Worm (Caenorhabditis elegans) whole organism, L2 larva: Measurements from ENCODE around the gene chdh-1.

Experiments
- C34F6.9 ChIP-seq: fragments of 150-350 bp; optimal IDR thresholded peaks from 2 replicates; lab custom pipeline; 2014; ENCODE audit warnings: missing biosample characterization, missing genetic modification characterization
- F13H6.1 ChIP-seq: sonication (generic microtip); optimal IDR thresholded peaks from 2 replicates; lab custom pipeline; 2016; ENCODE audit warnings: missing genetic modification characterization, missing compliant biosample characterization
- R02D3.7 ChIP-seq: fragments of 150-350 bp; optimal IDR thresholded peaks from 2 replicates; lab custom pipeline; 2014; ENCODE audit warnings: missing biosample characterization, missing genetic modification characterization
- alr-1 ChIP-seq: fragments of 150-350 bp; optimal IDR thresholded peaks from 2 replicates; lab custom pipeline; 2014; ENCODE audit warnings: missing biosample characterization, missing genetic modification characterization
- ama-1 ChIP-seq: fragments of 150-350 bp; optimal IDR thresholded peaks from 2 replicates; lab custom pipeline; 2018; ENCODE audit warnings: inconsistent platforms
- blmp-1 ChIP-seq: sonication (generic microtip); optimal IDR thresholded peaks from 2 replicates; lab custom pipeline; 2017; ENCODE audit warnings: missing genetic modification characterization, mild to moderate bottlenecking, missing compliant biosample characterization, antibody characterized with exemption, moderate library complexity; ENCODE audit not compliant: insufficient read depth
- ceh-16 ChIP-seq: fragments of 150-350 bp; optimal IDR thresholded peaks from 2 replicates; lab custom pipeline; 2014; ENCODE audit warnings: missing biosample characterization, missing genetic modification characterization
- crh-2 ChIP-seq: sonication (generic microtip); optimal IDR thresholded peaks from 2 replicates; lab custom pipeline; 2017; ENCODE audit warnings: missing biosample characterization, missing genetic modification characterization
- dmd-4 ChIP-seq: sonication (generic microtip); optimal IDR thresholded peaks from 2 replicates; lab custom pipeline; 2017; ENCODE audit warnings: missing biosample characterization, missing genetic modification characterization
- egl-27 ChIP-seq: sonication (generic microtip); optimal IDR thresholded peaks from 3 replicates; lab custom pipeline; 2017; ENCODE audit warnings: missing biosample characterization, missing genetic modification reagents, missing genetic modification characterization
- elt-1 ChIP-seq: fragments of 150-350 bp; optimal IDR thresholded peaks from 2 replicates; lab custom pipeline; 2014; ENCODE audit warnings: missing biosample characterization, missing genetic modification characterization
- elt-3 ChIP-seq: sonication (generic microtip); optimal IDR thresholded peaks from 2 replicates; lab custom pipeline; 2017; ENCODE audit warnings: missing biosample characterization, missing genetic modification characterization
- fos-1 ChIP-seq: fragments of 150-350 bp; optimal IDR thresholded peaks from 2 replicates; lab custom pipeline; 2014; ENCODE audit warnings: missing biosample characterization, missing genetic modification characterization
- gmeb-1 ChIP-seq: fragments of 150-350 bp; optimal IDR thresholded peaks from 2 replicates; lab custom pipeline; 2014; ENCODE audit warnings: missing biosample characterization, missing genetic modification characterization
- lin-11 ChIP-seq: fragments of 150-350 bp; sonication (generic microtip); optimal IDR thresholded peaks from 2 replicates; lab custom pipeline; 2014; ENCODE audit warnings: missing biosample characterization, missing genetic modification characterization, inconsistent platforms, mixed read lengths
- lin-13 ChIP-seq: fragments of 150-350 bp; optimal IDR thresholded peaks from 2 replicates; lab custom pipeline; 2014; ENCODE audit warnings: missing biosample characterization, missing genetic modification reagents, missing genetic modification characterization
- lin-39 ChIP-seq: fragments of 150-350 bp; optimal IDR thresholded peaks from 2 replicates; lab custom pipeline; 2014; ENCODE audit warnings: missing biosample characterization, missing genetic modification reagents, missing genetic modification characterization
- lsy-2 ChIP-seq, 2 experiments: fragments of 150-350 bp in 1 of 2; sonication (generic microtip) in 1 of 2; optimal IDR thresholded peaks; 2 replicates each; lab custom pipeline; 2014 to 2017; ENCODE audit warnings: missing biosample characterization in 2 of 2, missing genetic modification characterization in 2 of 2
- mab-5 ChIP-seq: fragments of 150-350 bp; optimal IDR thresholded peaks from 2 replicates; lab custom pipeline; 2014; ENCODE audit warnings: missing biosample characterization, missing genetic modification characterization
- mdl-1 ChIP-seq, 2 experiments: fragments of 150-350 bp in 1 of 2; sonication (generic microtip) in 1 of 2; optimal IDR thresholded peaks; 2 replicates each; lab custom pipeline; 2017; ENCODE audit warnings: missing biosample characterization in 2 of 2, missing genetic modification characterization in 2 of 2
- nhr-12 ChIP-seq: fragments of 150-350 bp; optimal IDR thresholded peaks from 2 replicates; lab custom pipeline; 2014; ENCODE audit warnings: missing biosample characterization, missing genetic modification characterization
- nhr-129 ChIP-seq: fragments of 150-350 bp; optimal IDR thresholded peaks from 2 replicates; lab custom pipeline; 2014; ENCODE audit warnings: missing biosample characterization, missing genetic modification characterization
- nhr-21 ChIP-seq: fragments of 150-350 bp; optimal IDR thresholded peaks from 2 replicates; lab custom pipeline; 2014; ENCODE audit warnings: missing biosample characterization, missing genetic modification characterization
- nhr-25 ChIP-seq: fragments of 150-350 bp; sonication (generic microtip); optimal IDR thresholded peaks from 3 replicates; lab custom pipeline; 2014; ENCODE audit warnings: missing biosample characterization, missing genetic modification characterization
- nhr-6 ChIP-seq: fragments of 150-350 bp; optimal IDR thresholded peaks from 2 replicates; lab custom pipeline; 2014; ENCODE audit warnings: missing biosample characterization, missing genetic modification characterization
- sem-4 ChIP-seq: fragments of 150-350 bp; optimal IDR thresholded peaks from 2 replicates; lab custom pipeline; 2014; ENCODE audit warnings: missing biosample characterization, missing genetic modification reagents, missing genetic modification characterization
- skn-1 ChIP-seq: sonication (generic microtip); optimal IDR thresholded peaks from 2 replicates; lab custom pipeline; 2017; ENCODE audit warnings: missing biosample characterization, missing genetic modification characterization
- sma-9 ChIP-seq, 2 experiments: fragments of 150-350 bp in 1 of 2; sonication (generic microtip) in 1 of 2; optimal IDR thresholded peaks; 2 replicates each; lab custom pipeline; 2014 to 2016; ENCODE audit warnings: missing genetic modification characterization in 2 of 2, mild to moderate bottlenecking in 1 of 2, missing biosample characterization in 1 of 2, missing compliant biosample characterization in 1 of 2, missing genetic modification reagents in 1 of 2, moderate library complexity in 1 of 2
- unc-39 ChIP-seq: fragments of 150-350 bp; optimal IDR thresholded peaks from 2 replicates; lab custom pipeline; 2014; ENCODE audit warnings: missing biosample characterization, missing genetic modification characterization
- unc-55 ChIP-seq: fragments of 150-350 bp; sonication (generic microtip); optimal IDR thresholded peaks from 3 replicates; lab custom pipeline; 2014; ENCODE audit warnings: missing biosample characterization, missing genetic modification reagents, missing genetic modification characterization
- unc-62 ChIP-seq: fragments of 150-350 bp; optimal IDR thresholded peaks from 2 replicates; lab custom pipeline; 2014; ENCODE audit warnings: missing biosample characterization, missing genetic modification reagents, missing genetic modification characterization
- zag-1 ChIP-seq: fragments of 150-350 bp; optimal IDR thresholded peaks from 2 replicates; lab custom pipeline; 2014; ENCODE audit warnings: missing biosample characterization, missing genetic modification characterization
- ztf-1 ChIP-seq: fragments of 200-800 bp; sonication (Bioruptor generic); conservative IDR thresholded peaks from 2 replicates; pipeline ENCODE4 v1.3.6; 2022; ENCODE audit warnings: missing genetic modification characterization, missing compliant biosample characterization
- ztf-11 ChIP-seq: sonication (generic microtip); optimal IDR thresholded peaks from 2 replicates; lab custom pipeline; 2017; ENCODE audit warnings: missing biosample characterization, missing genetic modification characterization
- ztf-4 ChIP-seq: fragments of 150-350 bp; optimal IDR thresholded peaks from 2 replicates; lab custom pipeline; 2014; ENCODE audit warnings: missing biosample characterization, missing genetic modification characterization

The chdh-1 gene

DNA sequence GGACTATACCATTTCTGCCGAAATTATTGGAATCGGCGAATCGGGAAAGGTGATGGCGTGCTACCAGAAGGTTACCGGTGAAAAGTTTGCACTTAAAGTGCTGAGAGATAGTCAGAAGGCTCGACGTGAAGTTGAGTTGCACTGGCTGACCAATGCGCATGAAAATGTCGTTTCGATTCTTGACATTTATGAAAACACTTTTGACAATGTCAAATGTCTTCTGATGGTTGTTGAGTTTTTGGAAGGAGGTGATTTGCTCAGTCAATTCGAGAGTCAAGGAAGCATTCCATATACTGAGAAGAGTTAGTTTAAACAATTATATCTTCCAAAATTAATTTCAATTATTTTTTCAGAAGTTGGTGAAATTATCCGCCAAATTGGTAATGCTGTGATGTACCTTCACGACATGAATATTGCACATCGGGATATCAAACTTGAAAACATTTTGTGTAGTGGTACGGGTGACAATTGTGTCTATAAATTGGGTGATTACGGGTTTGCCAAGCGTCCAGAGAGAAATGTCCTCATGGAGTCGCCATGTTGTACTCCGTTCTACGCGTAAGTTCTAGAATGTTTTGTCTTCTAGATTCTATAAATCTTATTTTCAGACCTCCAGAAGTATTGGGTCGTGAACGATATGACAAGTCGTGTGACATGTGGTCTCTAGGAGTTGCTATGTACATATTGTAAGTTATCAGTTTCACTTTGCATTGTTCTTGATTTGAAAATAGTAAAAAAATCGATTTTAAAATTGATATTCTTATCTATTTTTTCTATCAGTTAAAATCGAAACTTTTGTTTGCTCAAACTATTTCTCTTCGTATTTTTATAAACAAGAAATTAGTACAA is 46.9 kb upstream of the chdh-1 start:
- TF ChIP-seq lsy-2 (tag; optimal IDR thresholded peaks at IDR 0.05; lab: Kevin White, UChicago) (peak in 1 of 2 experiments; percentile 20), unc-62 (GFP tag; lab: Kevin White, UChicago) (no peak), ama-1 (lab: Kevin White, UChicago) (peak; percentile 4), lin-13 (GFP tag; lab: Kevin White, UChicago) (peak; percentile 37)

DNA sequence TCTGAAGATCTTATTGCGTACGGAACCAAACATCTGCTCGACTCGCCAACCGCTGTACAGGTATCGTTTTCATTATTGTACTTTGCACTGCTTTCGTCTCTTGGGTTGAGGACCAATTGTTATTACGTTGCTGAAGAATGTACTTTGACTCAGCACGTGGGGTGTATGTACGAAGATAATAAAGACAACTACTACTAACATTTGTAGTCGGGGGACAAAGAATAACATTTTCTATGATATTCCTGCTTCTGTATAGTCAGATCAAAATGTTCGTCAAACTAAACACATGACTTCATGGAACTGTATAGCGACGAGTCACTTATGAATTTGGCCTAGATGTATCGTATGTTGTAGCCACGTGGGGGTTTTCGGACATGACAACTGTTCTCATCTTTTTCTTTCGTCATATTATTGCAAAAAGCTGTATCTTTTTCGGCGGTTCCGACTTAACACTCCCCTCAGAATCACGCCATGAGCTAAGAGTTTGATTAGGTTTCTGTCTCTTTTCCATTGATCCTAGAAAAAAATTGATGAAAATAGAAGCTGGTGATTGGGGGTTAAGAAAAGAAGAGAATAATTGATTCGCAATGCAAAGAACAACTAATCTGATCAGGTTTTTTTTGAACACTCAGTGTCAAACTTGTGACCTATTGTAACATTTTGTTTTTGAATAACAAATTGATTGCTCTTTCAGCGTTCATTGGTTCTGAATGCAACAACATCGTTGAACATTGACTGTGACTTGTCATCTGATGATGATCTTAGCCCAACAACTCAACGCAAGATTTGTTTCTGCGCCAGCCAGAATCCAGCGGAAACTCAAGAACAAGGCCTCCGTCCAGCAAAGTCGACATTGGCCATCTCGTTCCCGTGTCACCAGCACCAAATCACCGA is 46.1 kb upstream of the chdh-1 start:
- peak; percentile 75 for TF ChIP-seq sma-9 (GFP tag; optimal IDR thresholded peaks at IDR 0.05; lab: Kevin White, UChicago)
- no peak for TF ChIP-seq sma-9 (tag; optimal IDR thresholded peaks at IDR 0.05; lab: Kevin White, UChicago)
- no peak for TF ChIP-seq ztf-11 (tag; lab: Kevin White, UChicago)
- no peak for TF ChIP-seq R02D3.7 (tag; lab: Kevin White, UChicago)
- TF ChIP-seq ztf-4 = peak; percentile 35
- TF ChIP-seq lin-11 = no peak
- peak; percentile 36 for TF ChIP-seq sem-4 (tag; lab: Kevin White, UChicago)
- no peak for TF ChIP-seq mab-5 (tag; lab: Kevin White, UChicago)
- TF ChIP-seq F13H6.1 = peak; percentile 29
- peak in 1 of 2 experiments; percentile 23 for TF ChIP-seq lsy-2 (tag; optimal IDR thresholded peaks at IDR 0.05; lab: Kevin White, UChicago)
- TF ChIP-seq ama-1 (lab: Kevin White, UChicago) = peak; percentile 91
- no peak for TF ChIP-seq lin-39 (tag; lab: Kevin White, UChicago)
- peak; percentile 2 for TF ChIP-seq nhr-25 (tag; lab: Kevin White, UChicago)
- TF ChIP-seq dmd-4 (tag; lab: Kevin White, UChicago) = no peak
- peak; percentile 22 for TF ChIP-seq nhr-21 (tag; lab: Kevin White, UChicago)
- TF ChIP-seq nhr-129 (tag; lab: Kevin White, UChicago) = peak; percentile 72
- TF ChIP-seq crh-2 = peak; percentile 39
- TF ChIP-seq mdl-1 (tag; optimal IDR thresholded peaks at IDR 0.05; lab: Kevin White, UChicago) = peak; percentile 33 to 47

DNA sequence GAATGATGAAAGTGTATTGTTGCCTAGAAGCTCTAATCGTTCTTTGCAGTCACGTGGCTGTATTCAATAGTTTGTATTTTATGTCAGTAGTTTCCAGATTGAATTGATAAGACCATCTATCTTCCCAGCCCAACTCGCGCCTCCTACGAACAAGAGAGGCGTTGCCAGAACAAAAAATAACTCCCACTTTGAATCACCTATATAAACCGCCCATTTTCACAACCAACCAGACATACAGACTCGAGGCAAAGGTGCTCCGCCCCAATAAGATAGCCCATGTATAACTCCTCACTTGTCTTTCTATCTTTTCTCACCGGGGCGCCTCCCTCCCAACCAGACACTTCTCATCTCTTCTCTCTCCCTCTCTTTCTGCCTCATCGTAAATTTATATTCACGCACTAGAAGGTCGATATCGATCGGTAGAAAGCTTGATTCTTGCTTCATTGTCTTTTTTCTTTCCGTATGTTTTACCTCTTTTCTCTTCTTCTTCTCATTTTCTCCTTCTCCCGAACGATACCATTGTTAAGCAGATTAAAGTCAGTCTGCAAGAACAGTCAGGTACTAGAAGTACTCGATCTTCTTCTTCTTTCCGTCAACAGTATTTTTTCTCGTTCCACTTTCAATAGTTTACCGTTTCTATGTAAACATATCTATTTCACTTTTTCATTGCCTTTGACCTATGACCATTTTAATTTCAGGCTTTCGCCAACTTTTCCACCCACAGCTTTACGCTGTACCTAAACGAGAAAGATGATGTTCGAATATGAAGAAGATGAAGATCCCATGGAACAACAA is 44.8 kb upstream of the chdh-1 start, which contains the start of gene mak-1:
Gene mak-1, plus strand, starts transcription at position 693 of the 795 bp plus-strand sequence.
- TF ChIP-seq skn-1 (no peak), sma-9 (GFP tag; optimal IDR thresholded peaks at IDR 0.05; lab: Kevin White, UChicago) (peak; percentile 92), sma-9 (tag; optimal IDR thresholded peaks at IDR 0.05; lab: Kevin White, UChicago) (no peak), fos-1 (tag; lab: Kevin White, UChicago) (no peak), nhr-21 (tag; lab: Kevin White, UChicago) (peak; percentile 37), blmp-1 (peak; percentile 31), gmeb-1 (peak; percentile 19), ztf-11 (tag; lab: Kevin White, UChicago) (no peak), R02D3.7 (tag; lab: Kevin White, UChicago) (no peak), ceh-16 (tag; lab: Kevin White, UChicago) (no peak), mab-5 (tag; lab: Kevin White, UChicago) (no peak), F13H6.1 (peak; percentile 51), ama-1 (lab: Kevin White, UChicago) (peak; percentile 92), nhr-129 (tag; lab: Kevin White, UChicago) (peak; percentile 58), nhr-12 (tag; lab: Kevin White, UChicago) (no peak), mdl-1 (tag; optimal IDR thresholded peaks at IDR 0.05; lab: Kevin White, UChicago) (peak; percentile 11 to 28), unc-62 (GFP tag; lab: Kevin White, UChicago) (no peak), nhr-25 (tag; lab: Kevin White, UChicago) (peak; percentile 67), lin-13 (GFP tag; lab: Kevin White, UChicago) (peak; percentile 44)
- TF ChIP-seq, all 48 proteins: peak for 10

DNA sequence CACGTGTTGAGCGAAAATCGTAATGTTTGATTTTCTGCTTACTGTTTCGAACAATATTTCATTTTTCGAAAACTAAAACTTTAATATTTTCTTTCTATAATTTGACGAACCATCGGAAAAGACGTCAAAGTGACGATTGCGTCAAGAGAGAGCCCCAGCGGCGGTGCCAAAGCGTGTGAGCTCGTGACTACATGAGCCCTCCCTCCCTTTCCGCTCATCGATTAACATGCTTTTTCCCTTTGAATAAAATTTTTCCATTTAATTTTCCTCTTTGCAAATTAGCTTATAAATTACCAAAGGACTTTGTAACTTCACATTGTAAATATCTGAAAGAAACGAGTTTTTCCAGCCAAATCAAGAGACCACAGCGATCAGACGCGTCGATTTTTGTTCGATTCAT is 44.2 kb upstream of the chdh-1 start:
- TF ChIP-seq elt-1 (tag; lab: Kevin White, UChicago) (no peak), nhr-21 (tag; lab: Kevin White, UChicago) (no peak), R02D3.7 (tag; lab: Kevin White, UChicago) (no peak), mdl-1 (tag; optimal IDR thresholded peaks at IDR 0.05; lab: Kevin White, UChicago) (no peak), unc-55 (GFP tag; lab: Kevin White, UChicago) (no peak), unc-39 (tag; lab: Kevin White, UChicago) (no peak), zag-1 (tag; lab: Kevin White, UChicago) (no peak), egl-27 (tag; lab: Kevin White, UChicago) (no peak), nhr-6 (tag; lab: Kevin White, UChicago) (no peak), ztf-1 (GFP tag; lab: Robert Waterston, UW) (no peak), lsy-2 (tag; optimal IDR thresholded peaks at IDR 0.05; lab: Kevin White, UChicago) (peak in 1 of 2 experiments; percentile 49), lin-13 (GFP tag; lab: Kevin White, UChicago) (peak; percentile 14), gmeb-1 (no peak), lin-11 (peak; percentile 26), F13H6.1 (no peak), dmd-4 (tag; lab: Kevin White, UChicago) (no peak), elt-3 (no peak), alr-1 (tag; lab: Kevin White, UChicago) (no peak), crh-2 (no peak), C34F6.9 (tag; lab: Kevin White, UChicago) (peak; percentile 34)
